Fruit fly (Drosophila melanogaster) whole organism, wandering third instar larva: ENCODE measurements around the gene Npc2h.

Experiments used
- Abd-B ChIP-seq: fragments of >200 bp; optimal IDR thresholded peaks from 2 replicates; lab custom pipeline; 2017; ENCODE audit warnings: missing biosample characterization, missing genetic modification characterization
- CG32264 ChIP-seq: fragments of 200-800 bp; sonication (Bioruptor generic); optimal IDR thresholded peaks from 2 replicates; lab custom pipeline; 2016; ENCODE audit warnings: missing biosample characterization, missing genetic modification characterization
- CG9705 ChIP-seq: fragments of 200-800 bp; sonication (Bioruptor generic); optimal IDR thresholded peaks from 2 replicates; lab custom pipeline; 2018; ENCODE audit warnings: missing biosample characterization, mild to moderate bottlenecking, missing genetic modification characterization
- CrebA ChIP-seq: fragments of 200-800 bp; sonication (Bioruptor generic); optimal IDR thresholded peaks from 2 replicates; lab custom pipeline; 2016; ENCODE audit warnings: missing biosample characterization, mild to moderate bottlenecking, missing genetic modification characterization, borderline replicate concordance
- Dfd ChIP-seq: fragments of >200 bp; optimal IDR thresholded peaks from 2 replicates; lab custom pipeline; 2017; ENCODE audit warnings: missing biosample characterization, missing genetic modification characterization
- Dif ChIP-seq: fragments of 200-275, 200-300 bp; sonication (Bioruptor generic); optimal IDR thresholded peaks from 2 replicates; lab custom pipeline; 2018; ENCODE audit warnings: missing biosample characterization, missing genetic modification characterization; ENCODE audit not compliant: partially characterized antibody
- GATAd ChIP-seq: sonication (Bioruptor generic); optimal IDR thresholded peaks from 2 replicates; lab custom pipeline; 2016; ENCODE audit warnings: missing biosample characterization, missing genetic modification characterization
- HLH106 ChIP-seq: fragments of 200-800 bp; optimal IDR thresholded peaks from 3 replicates; lab custom pipeline; 2019; ENCODE audit warnings: missing biosample characterization, mild to moderate bottlenecking, missing genetic modification characterization, moderate library complexity
- Hnf4 ChIP-seq: fragments of 200-800 bp; sonication (Bioruptor generic); optimal IDR thresholded peaks from 2 replicates; lab custom pipeline; 2016; ENCODE audit warnings: missing biosample characterization, mild to moderate bottlenecking, missing genetic modification characterization
- Hr78 ChIP-seq: fragments of >200 bp; optimal IDR thresholded peaks from 2 replicates; lab custom pipeline; 2017; ENCODE audit warnings: missing biosample characterization, missing genetic modification characterization
- Hr83 ChIP-seq: fragments of 200-300 bp; sonication (Bioruptor generic); optimal IDR thresholded peaks from 2 replicates; lab custom pipeline; 2016; ENCODE audit warnings: missing biosample characterization, mild to moderate bottlenecking, missing genetic modification characterization, moderate library complexity; ENCODE audit not compliant: poor library complexity, severe bottlenecking
- Mio ChIP-seq: sonication (Bioruptor generic); optimal IDR thresholded peaks from 2 replicates; lab custom pipeline; 2016; ENCODE audit warnings: missing biosample characterization, missing genetic modification characterization
- N ChIP-seq: fragments of >200 bp; optimal IDR thresholded peaks from 2 replicates; lab custom pipeline; 2018; ENCODE audit warnings: missing biosample characterization, missing external identifiers, missing genetic modification characterization
- OdsH ChIP-seq: fragments of 200-800 bp; sonication (Bioruptor generic); optimal IDR thresholded peaks from 2 replicates; lab custom pipeline; 2016; ENCODE audit warnings: missing biosample characterization, mild to moderate bottlenecking, missing genetic modification characterization
- Rel ChIP-seq, 2 experiments: fragments of 200-800 bp; sonication (Bioruptor generic) in 1 of 2; optimal IDR thresholded peaks; 2 replicates in 1 of 2; 3 replicates in 1 of 2; lab custom pipeline; 2016 to 2019; ENCODE audit warnings: mild to moderate bottlenecking in 2 of 2, missing biosample characterization in 2 of 2, missing genetic modification characterization in 2 of 2, moderate library complexity in 1 of 2
- Sp1 ChIP-seq: fragments of 200-800 bp; sonication (Bioruptor generic); optimal IDR thresholded peaks from 3 replicates; lab custom pipeline; 2019; ENCODE audit warnings: missing biosample characterization, mild to moderate bottlenecking, missing genetic modification characterization, moderate library complexity
- Vsx2 ChIP-seq: fragments of 200-300, 225-300 bp; sonication (Bioruptor generic); optimal IDR thresholded peaks from 2 replicates; lab custom pipeline; 2018; ENCODE audit warnings: missing biosample characterization, missing genetic modification characterization; ENCODE audit not compliant: partially characterized antibody
- br ChIP-seq: fragments of 200-800 bp; sonication (Bioruptor generic); optimal IDR thresholded peaks from 2 replicates; lab custom pipeline; 2016; ENCODE audit warnings: missing biosample characterization, missing genetic modification characterization
- brk ChIP-seq: fragments of 200-800 bp; sonication (Bioruptor generic); optimal IDR thresholded peaks from 2 replicates; lab custom pipeline; 2016; ENCODE audit warnings: missing biosample characterization, mild to moderate bottlenecking, missing genetic modification characterization
- dl ChIP-seq, 2 experiments: fragments of 175-275, 200-275 bp in 1 of 2; fragments of 200-275 bp in 1 of 2; sonication (Bioruptor generic); optimal IDR thresholded peaks; lab custom pipeline; 2018; ENCODE audit warnings: mild to moderate bottlenecking in 2 of 2, missing biosample characterization in 2 of 2, missing genetic modification characterization in 2 of 2, moderate library complexity in 2 of 2; ENCODE audit not compliant: partially characterized antibody in 2 of 2, insufficient read depth in 1 of 2
- dmrt93B ChIP-seq: fragments of 200-800 bp; sonication (Bioruptor generic); optimal IDR thresholded peaks from 2 replicates; lab custom pipeline; 2018; ENCODE audit warnings: missing biosample characterization, mild to moderate bottlenecking, missing genetic modification characterization
- dsf ChIP-seq: sonication (Bioruptor generic); optimal IDR thresholded peaks from 2 replicates; lab custom pipeline; 2016; ENCODE audit warnings: missing biosample characterization, missing genetic modification characterization, borderline replicate concordance
- ey ChIP-seq: fragments of 200-800 bp; sonication (Bioruptor generic); optimal IDR thresholded peaks from 2 replicates; lab custom pipeline; 2016; ENCODE audit warnings: missing biosample characterization, missing genetic modification characterization
- foxo ChIP-seq, 2 experiments: fragments of 200-800 bp; sonication (Bioruptor generic); optimal IDR thresholded peaks; 2 replicates in 1 of 2; 3 replicates in 1 of 2; lab custom pipeline; 2016 to 2017; ENCODE audit warnings: missing biosample characterization in 2 of 2, missing genetic modification characterization in 2 of 2
- fru ChIP-seq: fragments of 200-800 bp; sonication (Bioruptor generic); optimal IDR thresholded peaks from 3 replicates; lab custom pipeline; 2016; ENCODE audit warnings: missing biosample characterization, mild to moderate bottlenecking, missing genetic modification characterization
- h ChIP-seq: fragments of 200-800 bp; sonication (Bioruptor generic); optimal IDR thresholded peaks from 3 replicates; lab custom pipeline; 2016; ENCODE audit warnings: missing biosample characterization, mild to moderate bottlenecking, missing genetic modification characterization
- lola ChIP-seq: fragments of >200 bp; optimal IDR thresholded peaks from 2 replicates; lab custom pipeline; 2017; ENCODE audit warnings: missing biosample characterization, missing genetic modification characterization
- pan ChIP-seq: fragments of >200 bp; optimal IDR thresholded peaks from 2 replicates; lab custom pipeline; 2017
- psq ChIP-seq: fragments of 200-800 bp; sonication (Bioruptor generic); optimal IDR thresholded peaks from 3 replicates; lab custom pipeline; 2017; ENCODE audit warnings: missing biosample characterization, mild to moderate bottlenecking, missing genetic modification characterization, moderate library complexity
- rgr ChIP-seq: fragments of 200-800 bp; sonication (Bioruptor generic); optimal IDR thresholded peaks from 3 replicates; lab custom pipeline; 2016; ENCODE audit warnings: missing biosample characterization, mild to moderate bottlenecking, missing genetic modification characterization
- sage ChIP-seq: fragments of 200-800 bp; sonication (Bioruptor generic); optimal IDR thresholded peaks from 2 replicates; lab custom pipeline; 2016; ENCODE audit warnings: missing biosample characterization, mild to moderate bottlenecking, missing genetic modification characterization
- sv ChIP-seq: fragments of 200-800 bp; sonication (Bioruptor generic); optimal IDR thresholded peaks from 3 replicates; lab custom pipeline; 2016; ENCODE audit warnings: missing biosample characterization, missing genetic modification characterization
- tai ChIP-seq: sonication (Bioruptor generic); optimal IDR thresholded peaks from 2 replicates; lab custom pipeline; 2016; ENCODE audit warnings: missing biosample characterization, missing genetic modification characterization
- usp ChIP-seq: fragments of >200 bp; optimal IDR thresholded peaks from 2 replicates; lab custom pipeline; 2017; ENCODE audit warnings: missing biosample characterization, missing genetic modification characterization
- woc ChIP-seq: sonication (Bioruptor generic); optimal IDR thresholded peaks from 2 replicates; lab custom pipeline; 2016; ENCODE audit warnings: missing biosample characterization, mild to moderate bottlenecking, missing genetic modification characterization

The Npc2h gene

dm6 chr3R:30766922-30767504 lies 20.9 kb upstream of the Npc2h start:
- TF ChIP-seq usp (GFP tag; lab: Kevin White, UChicago): no peak

- TF ChIP-seq fru (GFP tag; lab: Kevin White, UChicago) (no peak), Dif (peak; percentile 67), CrebA (GFP tag; lab: Kevin White, UChicago) (no peak), Hr83 (peak; percentile 40), pan (lab: Kevin White, UChicago) (no peak), Sp1 (GFP tag; lab: Kevin White, UChicago) (peak; percentile 0), HLH106 (tag; lab: Kevin White, UChicago) (no peak), brk (GFP tag; lab: Kevin White, UChicago) (no peak), CG9705 (GFP tag; lab: Kevin White, UChicago) (no peak), dl (GFP tag; optimal IDR thresholded peaks at IDR 0.05; lab: Kevin White, UChicago; ENCODE audit: insufficient read depth in 1 of 2, partially characterized antibody in 2 of 2) (peak in 1 of 2 experiments; percentile 43), h (no peak), OdsH (no peak), GATAd (GFP tag; lab: Kevin White, UChicago) (no peak), dsf (GFP tag; lab: Kevin White, UChicago) (no peak), psq (GFP tag; lab: Kevin White, UChicago) (peak; percentile 4), lola (no peak), Abd-B (no peak), woc (no peak), sv (GFP tag; lab: Kevin White, UChicago) (no peak), Hr78 (GFP tag; lab: Kevin White, UChicago) (no peak), rgr (GFP tag; lab: Kevin White, UChicago) (peak; percentile 17), Dfd (GFP tag; lab: Kevin White, UChicago) (no peak)
These were observed 19.4 kb upstream of the Npc2h start, which contains the start of gene zfh1 for dm6 chr3R:30765306-30766033. TSS of gene zfh1 (plus strand) at chr3R:30765926.

dm6 chr3R:30764121-30764520 lies 18.0 kb upstream of the Npc2h start:
- TF ChIP-seq Dif: peak; percentile 19
- peak in 1 of 2 experiments; percentile 11 for TF ChIP-seq dl (GFP tag; optimal IDR thresholded peaks at IDR 0.05; lab: Kevin White, UChicago; ENCODE audit: insufficient read depth in 1 of 2, partially characterized antibody in 2 of 2)
- TF ChIP-seq Vsx2 (GFP tag; lab: Kevin White, UChicago): peak; percentile 82
- no peak for TF ChIP-seq sage (GFP tag; lab: Kevin White, UChicago)

DNA sequence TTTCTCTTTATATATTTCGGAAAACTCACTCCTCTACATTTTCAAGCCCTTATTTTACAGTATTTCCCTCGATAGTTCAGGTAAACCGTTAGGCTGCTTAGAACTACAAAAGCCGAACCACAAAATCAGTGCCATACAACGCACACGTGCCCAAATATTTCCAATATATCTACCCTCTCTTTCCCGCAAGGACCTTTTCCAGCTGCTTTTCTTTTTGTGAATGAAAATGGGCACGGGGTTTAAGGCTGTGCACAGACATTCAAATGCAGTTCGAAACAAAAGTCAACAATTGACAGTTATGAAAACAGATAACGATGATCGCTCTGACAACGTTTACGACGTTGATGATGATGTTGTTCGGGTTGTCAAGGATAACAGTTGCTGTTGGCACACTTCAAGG lies 16.1 kb upstream of the Npc2h start:
- TF ChIP-seq dsf (GFP tag; lab: Kevin White, UChicago) (no peak), CrebA (GFP tag; lab: Kevin White, UChicago) (no peak), tai (GFP tag; lab: Kevin White, UChicago) (no peak), Vsx2 (GFP tag; lab: Kevin White, UChicago) (no peak), Mio (GFP tag; lab: Kevin White, UChicago) (no peak), lola (no peak), CG32264 (GFP tag; lab: Kevin White, UChicago) (no peak), Hr83 (no peak), fru (GFP tag; lab: Kevin White, UChicago) (no peak), HLH106 (tag; lab: Kevin White, UChicago) (no peak), CG9705 (GFP tag; lab: Kevin White, UChicago) (no peak), h (no peak), GATAd (GFP tag; lab: Kevin White, UChicago) (no peak), Rel (GFP tag; optimal IDR thresholded peaks at IDR 0.05; lab: Kevin White, UChicago) (no peak), Rel (tag; optimal IDR thresholded peaks at IDR 0.05; lab: Kevin White, UChicago) (no peak)

- TF ChIP-seq rgr (GFP tag; lab: Kevin White, UChicago) (peak; percentile 48), sage (GFP tag; lab: Kevin White, UChicago) (peak; percentile 32), Sp1 (GFP tag; lab: Kevin White, UChicago) (peak; percentile 38), OdsH (peak; percentile 37), br (GFP tag; lab: Kevin White, UChicago) (peak; percentile 60), Hr78 (GFP tag; lab: Kevin White, UChicago) (no peak), psq (GFP tag; lab: Kevin White, UChicago) (peak; percentile 39), Hnf4 (peak; percentile 17), foxo (GFP tag; optimal IDR thresholded peaks at IDR 0.05; lab: Kevin White, UChicago) (peak in 1 of 2 experiments; percentile 72), fru (GFP tag; lab: Kevin White, UChicago) (peak; percentile 73), HLH106 (tag; lab: Kevin White, UChicago) (peak; percentile 52), dsf (GFP tag; lab: Kevin White, UChicago) (no peak), dmrt93B (peak; percentile 22), Rel (GFP tag; optimal IDR thresholded peaks at IDR 0.05; lab: Kevin White, UChicago) (no peak), Rel (tag; optimal IDR thresholded peaks at IDR 0.05; lab: Kevin White, UChicago) (no peak), ey (GFP tag; lab: Kevin White, UChicago) (peak; percentile 58), h (peak; percentile 70), CG9705 (GFP tag; lab: Kevin White, UChicago) (no peak), woc (peak; percentile 66), N (GFP tag; lab: Kevin White, UChicago) (no peak)
- TF ChIP-seq, all 38 proteins: peak for 14
These were observed 15.1 kb upstream of the Npc2h start for dm6 chr3R:30761140-30761539.
